Worm (Caenorhabditis elegans) whole organism, young adult: ENCODE measurements around the gene F44E5.17.

Experiments used
- B0035.1 ChIP-seq: sonication (generic microtip); optimal IDR thresholded peaks from 2 replicates; lab custom pipeline; 2016; ENCODE audit warnings: missing genetic modification characterization, mild to moderate bottlenecking, missing compliant biosample characterization, missing genotype, missing genetic modification reagents
- C17E4.6 ChIP-seq: fragments of 200-800 bp; sonication (Bioruptor generic); IDR thresholded peaks from 2 replicates; pipeline ENCODE4 v1.3.6; 2022; ENCODE audit warnings: missing genetic modification reagents, missing genetic modification characterization, missing compliant biosample characterization
- D2030.7 ChIP-seq: fragments of 200-800 bp; sonication (Bioruptor generic); IDR thresholded peaks from 2 replicates; pipeline ENCODE4 v1.3.6; 2022; ENCODE audit warnings: missing genetic modification reagents, missing genetic modification characterization, missing compliant biosample characterization
- F10E7.11 ChIP-seq: sonication (generic microtip); optimal IDR thresholded peaks from 2 replicates; lab custom pipeline; 2017; ENCODE audit warnings: mild to moderate bottlenecking, missing genetic modification characterization, moderate library complexity, missing compliant biosample characterization
- F37B4.10 ChIP-seq: fragments of 200-800 bp; sonication (Bioruptor generic); IDR thresholded peaks from 2 replicates; pipeline ENCODE4 v1.3.6; 2022; ENCODE audit warnings: missing genetic modification characterization, missing compliant biosample characterization
- K12H6.12 ChIP-seq: fragments of 200-800 bp; sonication (Bioruptor generic); optimal IDR thresholded peaks from 2 replicates; lab custom pipeline; 2018; ENCODE audit warnings: mild to moderate bottlenecking, missing genetic modification characterization, missing compliant biosample characterization
- Y53G8AR.9 ChIP-seq: fragments of 200-800 bp; sonication (Bioruptor generic); conservative IDR thresholded peaks from 2 replicates; pipeline ENCODE4 v1.3.6; 2022; ENCODE audit warnings: missing genetic modification reagents, missing genetic modification characterization, missing compliant biosample characterization
- Y56A3A.18 ChIP-seq: fragments of 200-800 bp; sonication (Bioruptor generic); IDR thresholded peaks from 2 replicates; pipeline ENCODE4 v1.3.6; 2022; ENCODE audit warnings: missing genetic modification reagents, missing genetic modification characterization, missing compliant biosample characterization
- Y67H2A.10 ChIP-seq: fragments of 200-800 bp; sonication (Bioruptor generic); conservative IDR thresholded peaks from 2 replicates; pipeline ENCODE4 v1.3.6; 2022; ENCODE audit warnings: missing genetic modification reagents, missing genetic modification characterization, missing compliant biosample characterization
- Y79H2A.3 ChIP-seq: fragments of 200-800 bp; sonication (Bioruptor generic); conservative IDR thresholded peaks from 2 replicates; pipeline ENCODE4 v1.3.6; 2022; ENCODE audit warnings: missing genetic modification reagents, missing genetic modification characterization, missing compliant biosample characterization
- ZK185.1 ChIP-seq: sonication (generic microtip); optimal IDR thresholded peaks from 2 replicates; lab custom pipeline; 2016; ENCODE audit warnings: mild to moderate bottlenecking, missing genetic modification characterization, missing compliant biosample characterization; ENCODE audit not compliant: poor library complexity, severe bottlenecking
- aptf-3 ChIP-seq: fragments of 200-800 bp; sonication (Bioruptor generic); IDR thresholded peaks from 2 replicates; pipeline ENCODE4 v1.3.6; 2022; ENCODE audit warnings: missing genetic modification characterization, missing compliant biosample characterization
- atf-7 ChIP-seq: sonication (generic microtip); optimal IDR thresholded peaks from 2 replicates; lab custom pipeline; 2017; ENCODE audit warnings: mild to moderate bottlenecking, missing genetic modification characterization, missing compliant biosample characterization
- attf-3 ChIP-seq: fragments of 200-800 bp; sonication (Bioruptor generic); conservative IDR thresholded peaks from 2 replicates; pipeline ENCODE4 v1.3.6; 2022; ENCODE audit warnings: missing genetic modification reagents, missing genetic modification characterization, missing compliant biosample characterization
- attf-5 ChIP-seq: fragments of 200-800 bp; sonication (Bioruptor generic); optimal IDR thresholded peaks from 2 replicates; lab custom pipeline; 2018; ENCODE audit warnings: mild to moderate bottlenecking, missing genetic modification characterization, missing compliant biosample characterization
- cebp-1 ChIP-seq, 2 experiments: fragments of 200-800 bp in 1 of 2; sonication (Bioruptor generic) in 1 of 2; sonication (generic microtip) in 1 of 2; IDR thresholded peaks in 1 of 2; optimal IDR thresholded peaks in 1 of 2; 2 replicates each; pipeline versions ENCODE4 v1.3.6 to Lab custom; 2017 to 2022; ENCODE audit warnings: missing compliant biosample characterization in 2 of 2, missing genetic modification characterization in 2 of 2, mild to moderate bottlenecking in 1 of 2, missing genetic modification reagents in 1 of 2, moderate library complexity in 1 of 2
- cebp-2 ChIP-seq: fragments of 200-800 bp; sonication (Bioruptor generic); IDR thresholded peaks from 2 replicates; pipeline ENCODE4 v1.3.6; 2022; ENCODE audit warnings: missing genetic modification characterization, missing compliant biosample characterization
- ceh-40 ChIP-seq: fragments of 200-800 bp; sonication (Bioruptor generic); IDR thresholded peaks from 2 replicates; pipeline ENCODE4 v1.3.6; 2022; ENCODE audit warnings: missing genetic modification characterization, missing compliant biosample characterization
- chd-7 ChIP-seq: sonication (generic microtip); optimal IDR thresholded peaks from 2 replicates; lab custom pipeline; 2016; ENCODE audit warnings: mild to moderate bottlenecking, missing genetic modification characterization, moderate library complexity, missing compliant biosample characterization
- egrh-3 ChIP-seq: fragments of 200-800 bp; sonication (Bioruptor generic); IDR thresholded peaks from 2 replicates; pipeline ENCODE4 v1.3.6; 2022; ENCODE audit warnings: missing genetic modification reagents, missing genetic modification characterization, missing compliant biosample characterization
- gei-17 ChIP-seq: fragments of 200-800 bp; sonication (Bioruptor generic); optimal IDR thresholded peaks from 2 replicates; lab custom pipeline; 2018; ENCODE audit warnings: mild to moderate bottlenecking, missing genetic modification characterization, missing compliant biosample characterization
- him-1 ChIP-seq: sonication (generic microtip); optimal IDR thresholded peaks from 2 replicates; lab custom pipeline; 2016; ENCODE audit warnings: missing genotype, missing genetic modification reagents, missing genetic modification characterization, missing compliant biosample characterization
- hlh-26 ChIP-seq: fragments of 200-800 bp; sonication (Bioruptor generic); conservative IDR thresholded peaks from 2 replicates; pipeline ENCODE4 v1.3.6; 2022; ENCODE audit warnings: missing genetic modification reagents, missing genetic modification characterization, missing compliant biosample characterization
- hmg-1.2 ChIP-seq: fragments of 200-800 bp; sonication (Bioruptor generic); IDR thresholded peaks from 2 replicates; pipeline ENCODE4 v1.3.6; 2022; ENCODE audit warnings: missing genetic modification reagents, missing genetic modification characterization, missing compliant biosample characterization
- lin-26 ChIP-seq: fragments of 200-800 bp; sonication (Bioruptor generic); IDR thresholded peaks from 2 replicates; pipeline ENCODE4 v1.3.6; 2022; ENCODE audit warnings: missing genetic modification reagents, missing genetic modification characterization, missing compliant biosample characterization
- lir-1 ChIP-seq: fragments of 200-800 bp; sonication (Bioruptor generic); conservative IDR thresholded peaks from 2 replicates; pipeline ENCODE4 v1.3.6; 2022; ENCODE audit warnings: missing genetic modification reagents, missing genetic modification characterization, missing compliant biosample characterization
- madf-10 ChIP-seq: sonication (generic microtip); optimal IDR thresholded peaks from 2 replicates; lab custom pipeline; 2016; ENCODE audit warnings: mild to moderate bottlenecking, missing genetic modification characterization, missing compliant biosample characterization
- mcd-1 ChIP-seq: fragments of 200-800 bp; sonication (Bioruptor generic); IDR thresholded peaks from 2 replicates; pipeline ENCODE4 v1.3.6; 2022; ENCODE audit warnings: missing genetic modification reagents, missing genetic modification characterization, missing compliant biosample characterization
- nfya-1 ChIP-seq: sonication (generic microtip); optimal IDR thresholded peaks from 2 replicates; lab custom pipeline; 2017; ENCODE audit warnings: antibody characterized with exemption, missing compliant biosample characterization, missing genetic modification characterization, borderline replicate concordance; ENCODE audit not compliant: insufficient read depth
- nfya-2 ChIP-seq: fragments of 200-800 bp; sonication (Bioruptor generic); IDR thresholded peaks from 2 replicates; pipeline ENCODE4 v1.3.6; 2022; ENCODE audit warnings: missing genetic modification reagents, missing genetic modification characterization, missing compliant biosample characterization
- nfyb-1 ChIP-seq: fragments of 200-800 bp; sonication (Bioruptor generic); IDR thresholded peaks from 2 replicates; pipeline ENCODE4 v1.3.6; 2022; ENCODE audit warnings: missing genetic modification reagents, missing genetic modification characterization, missing compliant biosample characterization
- nhr-179 ChIP-seq: sonication (generic microtip); optimal IDR thresholded peaks from 2 replicates; lab custom pipeline; 2016; ENCODE audit warnings: mild to moderate bottlenecking, missing genetic modification characterization, missing compliant biosample characterization
- nhr-80 ChIP-seq: sonication (generic microtip); optimal IDR thresholded peaks from 2 replicates; lab custom pipeline; 2016; ENCODE audit warnings: missing genetic modification characterization, missing compliant biosample characterization
- nhr-90 ChIP-seq: sonication (generic microtip); optimal IDR thresholded peaks from 2 replicates; lab custom pipeline; 2016; ENCODE audit warnings: missing genotype, mild to moderate bottlenecking, missing genetic modification characterization, missing compliant biosample characterization
- snpc-3.4 ChIP-seq: sonication (generic microtip); optimal IDR thresholded peaks from 2 replicates; lab custom pipeline; 2017; ENCODE audit warnings: missing genetic modification characterization, mild to moderate bottlenecking, missing compliant biosample characterization, antibody characterized with exemption, moderate library complexity, missing genotype, missing genetic modification reagents
- tbp1 ChIP-seq: fragments of 200-800 bp; sonication (Bioruptor generic); optimal IDR thresholded peaks from 2 replicates; lab custom pipeline; 2018; ENCODE audit warnings: mild to moderate bottlenecking, missing genetic modification characterization, missing compliant biosample characterization
- tlf-1 ChIP-seq: fragments of 200-800 bp; sonication (Bioruptor generic); optimal IDR thresholded peaks from 2 replicates; lab custom pipeline; 2018; ENCODE audit warnings: mild to moderate bottlenecking, missing genetic modification characterization, missing compliant biosample characterization
- xnd-1 ChIP-seq: sonication (generic microtip); optimal IDR thresholded peaks from 2 replicates; lab custom pipeline; 2016; ENCODE audit warnings: missing genotype, missing genetic modification reagents, missing genetic modification characterization, missing compliant biosample characterization
- ztf-18 ChIP-seq: sonication (generic microtip); optimal IDR thresholded peaks from 2 replicates; lab custom pipeline; 2016; ENCODE audit warnings: missing genotype, mild to moderate bottlenecking, missing genetic modification characterization, missing compliant biosample characterization
- ztf-22 ChIP-seq: fragments of 200-800 bp; sonication (Bioruptor generic); optimal IDR thresholded peaks from 2 replicates; lab custom pipeline; 2018; ENCODE audit warnings: mild to moderate bottlenecking, missing genetic modification characterization, moderate library complexity, missing compliant biosample characterization

F44E5.17 gene

DNA sequence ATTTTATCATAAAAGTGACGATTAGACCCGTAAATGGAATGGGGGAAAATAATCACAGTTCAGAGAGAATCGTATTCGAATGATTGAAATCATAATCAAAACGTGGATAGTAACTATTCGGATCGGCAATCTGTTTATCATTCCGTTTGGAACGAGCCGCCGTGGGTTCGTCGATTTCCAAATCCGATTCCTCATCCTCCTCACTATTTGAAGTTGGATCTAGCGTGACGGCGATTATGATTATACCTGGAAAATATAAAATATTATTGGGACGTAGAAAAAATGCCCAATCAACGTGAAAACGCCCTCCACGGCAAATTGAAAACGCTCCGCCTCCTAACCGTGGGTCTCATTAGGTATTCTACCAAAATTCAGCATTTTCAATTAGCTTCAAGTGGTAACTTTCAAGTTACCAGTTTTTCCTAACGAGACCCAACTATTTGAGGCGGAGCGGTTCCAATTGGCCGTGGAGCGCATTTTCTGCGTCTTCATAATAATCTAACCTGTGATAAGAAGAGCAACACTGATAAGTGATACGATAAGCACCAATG is 17.1 kb downstream of the F44E5.17 start (continued):
- no peak for TF ChIP-seq nfya-1
- no peak for TF ChIP-seq nhr-179
- no peak for TF ChIP-seq nfya-2 (GFP tag; lab: Robert Waterston, UW)
- TF ChIP-seq D2030.7 (GFP tag; lab: Robert Waterston, UW), result no peak
- no peak for TF ChIP-seq xnd-1 (tag; lab: Kevin White, UChicago)
- TF ChIP-seq Y56A3A.18, result peak; percentile 61; the same call in 1 of the 2 replicates

DNA sequence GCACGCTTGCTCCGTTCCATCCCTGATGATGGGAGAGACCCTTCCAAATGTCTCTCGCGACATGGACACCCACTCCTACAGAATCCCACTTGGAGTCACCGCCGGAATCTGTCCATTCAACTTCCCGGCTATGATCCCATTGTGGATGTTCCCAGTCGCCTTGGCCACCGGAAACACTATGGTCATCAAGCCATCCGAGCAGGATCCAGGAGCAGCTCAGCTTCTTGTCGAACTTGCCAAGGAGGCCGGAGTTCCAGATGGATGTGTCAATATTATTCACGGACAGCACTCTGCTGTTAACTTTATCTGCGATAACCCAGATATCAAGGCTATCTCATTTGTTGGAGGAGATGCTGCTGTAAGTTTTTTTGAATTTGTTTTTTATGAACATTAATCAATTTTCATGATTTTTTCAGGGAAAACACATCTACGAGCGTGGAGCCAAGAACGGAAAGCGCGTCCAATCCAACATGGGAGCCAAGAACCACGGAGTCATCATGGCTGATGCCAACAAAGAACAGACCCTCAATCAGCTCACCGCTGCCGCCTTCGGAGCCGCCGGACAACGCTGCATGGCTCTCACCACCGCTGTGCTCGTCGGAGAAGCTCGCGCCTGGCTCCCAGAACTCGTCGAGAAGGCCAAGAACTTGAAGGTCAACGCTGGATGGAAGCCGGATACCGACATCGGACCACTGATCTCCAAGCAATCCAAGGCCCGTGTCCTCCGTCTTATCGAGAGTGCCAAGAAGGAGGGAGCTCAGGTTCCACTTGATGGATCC is 18.4 kb downstream of the F44E5.17 start:
- peak; percentile 84; the same call in 1 of the 2 replicates for TF ChIP-seq egrh-3 (GFP tag; lab: Robert Waterston, UW)
- TF ChIP-seq gei-17 (GFP tag; lab: Kevin White, UChicago), result no peak
- 0 out of 2 replicates have a peak, but pooled peaks have one; percentile 25 for TF ChIP-seq lin-26 (GFP tag; lab: Robert Waterston, UW)
- peak; percentile 77; the same call in 1 of the 2 replicates for TF ChIP-seq F37B4.10 (GFP tag; lab: Robert Waterston, UW)
- TF ChIP-seq hlh-26 (GFP tag; lab: Robert Waterston, UW), result no peak
- TF ChIP-seq C17E4.6 (GFP tag; lab: Robert Waterston, UW), result no peak
- TF ChIP-seq cebp-2 (GFP tag; lab: Robert Waterston, UW), result 0 out of 2 replicates have a peak, but pooled peaks have one; percentile 14

DNA sequence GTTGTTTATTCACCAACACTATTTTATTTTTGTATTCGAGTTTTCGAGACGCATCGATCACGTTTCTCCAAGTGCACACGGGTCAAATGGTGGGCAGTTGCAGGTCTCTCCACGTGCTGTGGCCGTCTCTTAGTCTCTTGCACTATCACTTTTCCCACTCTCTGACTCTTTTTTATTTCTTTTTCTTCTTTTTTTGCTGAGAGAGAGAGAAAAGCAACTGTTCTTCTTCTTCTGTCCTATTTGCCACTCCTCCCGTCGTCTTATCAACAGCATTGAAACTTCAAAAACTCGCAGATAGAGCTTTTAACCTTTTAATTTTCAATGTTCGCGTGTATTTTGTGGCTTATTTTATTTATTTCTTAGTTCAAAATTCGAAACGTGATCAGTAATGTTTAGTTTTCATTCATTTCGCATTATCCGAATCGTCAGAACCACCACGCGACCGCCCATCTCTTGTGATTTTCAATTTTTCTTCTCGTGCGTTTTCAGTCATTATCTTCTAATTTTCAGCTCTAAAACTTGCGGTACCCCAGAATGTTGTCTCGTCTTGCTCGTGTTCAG is 19.8 kb downstream of the F44E5.17 start, which contains the start of gene alh-8:
Gene alh-8, plus strand, starts transcription at position 511 of the 561 bp plus-strand sequence.
- TF ChIP-seq ZK185.1, result peak; percentile 40
- 0 out of 2 replicates have a peak, but pooled peaks have one; percentile 14 for TF ChIP-seq D2030.7 (GFP tag; lab: Robert Waterston, UW)
- TF ChIP-seq ceh-40 (GFP tag; lab: Robert Waterston, UW), result no peak
- peak; percentile 33; the same call in 1 of the 2 replicates for TF ChIP-seq hmg-1.2
- peak; percentile 43 for TF ChIP-seq K12H6.12 (tag; lab: Kevin White, UChicago)
- TF ChIP-seq cebp-1 (GFP tag; IDR thresholded peaks at IDR 0.05; lab: Robert Waterston, UW), result no peak; the same call in 1 of the 2 replicates
- TF ChIP-seq cebp-1 (tag; optimal IDR thresholded peaks at IDR 0.05; lab: Kevin White, UChicago), result peak; percentile 61
- TF ChIP-seq tlf-1 (GFP tag; lab: Kevin White, UChicago), result peak; percentile 65
- no peak for TF ChIP-seq F37B4.10 (GFP tag; lab: Robert Waterston, UW)
- TF ChIP-seq hlh-26 (GFP tag; lab: Robert Waterston, UW), result no peak
- no peak for TF ChIP-seq Y79H2A.3 (GFP tag; lab: Robert Waterston, UW)
- no peak for TF ChIP-seq nfya-2 (GFP tag; lab: Robert Waterston, UW)
- peak; percentile 61 for TF ChIP-seq atf-7 (tag; lab: Kevin White, UChicago)
- TF ChIP-seq aptf-3, result no peak
- no peak for TF ChIP-seq him-1 (tag; lab: Kevin White, UChicago)
- TF ChIP-seq attf-3 (GFP tag; lab: Robert Waterston, UW), result 0 out of 2 replicates have a peak, but pooled peaks have one; percentile 20
- TF ChIP-seq F10E7.11 (tag; lab: Kevin White, UChicago), result peak; percentile 51
- TF ChIP-seq ztf-18, result peak; percentile 10
- TF ChIP-seq Y53G8AR.9 (GFP tag; lab: Robert Waterston, UW), result peak; percentile 33; the same call in 1 of the 2 replicates
- peak; percentile 5 for TF ChIP-seq nhr-90 (tag; lab: Kevin White, UChicago)
- 0 out of 2 replicates have a peak, but pooled peaks have one; percentile 50 for TF ChIP-seq nfyb-1 (GFP tag; lab: Robert Waterston, UW)
- TF ChIP-seq nhr-80 (tag; lab: Kevin White, UChicago), result peak; percentile 88
- TF ChIP-seq chd-7 (tag; lab: Kevin White, UChicago), result no peak
- peak; percentile 29 for TF ChIP-seq ztf-22
- peak; percentile 3 for TF ChIP-seq snpc-3.4 (tag; lab: Kevin White, UChicago)
- no peak for TF ChIP-seq Y67H2A.10 (GFP tag; lab: Robert Waterston, UW)
- TF ChIP-seq lir-1 (GFP tag; lab: Robert Waterston, UW), result 0 out of 2 replicates have a peak, but pooled peaks have one; percentile 30
- peak; percentile 62 for TF ChIP-seq mcd-1 (GFP tag; lab: Robert Waterston, UW)
- peak; percentile 48 for TF ChIP-seq attf-5 (GFP tag; lab: Kevin White, UChicago)
- TF ChIP-seq B0035.1 (tag; lab: Kevin White, UChicago), result no peak
- TF ChIP-seq tbp1 (GFP tag; lab: Kevin White, UChicago), result peak; percentile 43
- TF ChIP-seq madf-10 (tag; lab: Kevin White, UChicago), result peak; percentile 22
